Worm (Caenorhabditis elegans): Measurements from ENCODE around the gene Y61A9LA.3.

Gene Y61A9LA.3

ce11 chrV:4630267-4630666, 59.3 kb downstream of the Y61A9LA.3 start:
- TF ChIP-seq aly-2 (tag; optimal IDR thresholded peaks at IDR 0.05): no peak
- TF ChIP-seq ceh-63 (GFP tag; optimal IDR thresholded peaks at IDR 0.05): no peak
- no peak for TF ChIP-seq isw-1 (GFP tag; IDR thresholded peaks at IDR 0.05)
- TF ChIP-seq mep-1 (tag; optimal IDR thresholded peaks at IDR 0.05): peak; percentile 24
- no peak for TF ChIP-seq nhr-12 (tag; optimal IDR thresholded peaks at IDR 0.05)
- TF ChIP-seq xbp-1 (tag; optimal IDR thresholded peaks at IDR 0.05): no peak
- no peak for TF ChIP-seq lin-35 (GFP tag; optimal IDR thresholded peaks at IDR 0.05)
- TF ChIP-seq grh-1 (GFP tag; IDR thresholded peaks at IDR 0.05): no peak
- TF ChIP-seq elt-3 (tag; optimal IDR thresholded peaks at IDR 0.05): peak in 5 of 6 experiments; percentile 91 to 97 (median 96)
- TF ChIP-seq ceh-82 (tag; optimal IDR thresholded peaks at IDR 0.05): no peak
- peak; percentile 38 for TF ChIP-seq pqm-1 (tag; optimal IDR thresholded peaks at IDR 0.05)
- TF ChIP-seq efl-1 (optimal IDR thresholded peaks at IDR 0.05): no peak
- TF ChIP-seq efl-1 (GFP tag; optimal IDR thresholded peaks at IDR 0.05 in 1 of 2): peak in 1 of 2 experiments; percentile 6
- no peak for TF ChIP-seq tbx-2 (tag; optimal IDR thresholded peaks at IDR 0.05)
- no peak for TF ChIP-seq fkh-8 (tag; optimal IDR thresholded peaks at IDR 0.05)
- TF ChIP-seq nhr-11 (tag; optimal IDR thresholded peaks at IDR 0.05): no peak
- peak; percentile 17 for TF ChIP-seq nhr-71 (tag; optimal IDR thresholded peaks at IDR 0.05)
- no peak for TF ChIP-seq fos-1 (tag; optimal IDR thresholded peaks at IDR 0.05)
- no peak for TF ChIP-seq C16A3.4 (tag; optimal IDR thresholded peaks at IDR 0.05)
- TF ChIP-seq ets-5 (GFP tag; IDR thresholded peaks at IDR 0.05): no peak
- TF ChIP-seq jun-1 (tag; optimal IDR thresholded peaks at IDR 0.05): no peak
- TF ChIP-seq mdl-1 (tag; optimal IDR thresholded peaks at IDR 0.05): no peak
- no peak for TF ChIP-seq ztf-4 (tag; optimal IDR thresholded peaks at IDR 0.05)
- TF ChIP-seq blmp-1 (tag; optimal IDR thresholded peaks at IDR 0.05): peak; percentile 46
- TF ChIP-seq ama-1 (optimal IDR thresholded peaks at IDR 0.05): no peak
- no peak for TF ChIP-seq swsn-7 (tag; optimal IDR thresholded peaks at IDR 0.05)
- no peak for TF ChIP-seq lsy-2 (tag; optimal IDR thresholded peaks at IDR 0.05)
- no peak for TF ChIP-seq snu-23 (GFP tag; optimal IDR thresholded peaks at IDR 0.05)
- no peak for TF ChIP-seq dsc-1 (tag; optimal IDR thresholded peaks at IDR 0.05)
- no peak for TF ChIP-seq sox-4 (tag; optimal IDR thresholded peaks at IDR 0.05)
- no peak for TF ChIP-seq mab-9 (GFP tag; IDR thresholded peaks at IDR 0.05)
- TF ChIP-seq skn-1 (tag; optimal IDR thresholded peaks at IDR 0.05): no peak
- TF ChIP-seq elt-2 (tag; optimal IDR thresholded peaks at IDR 0.05): peak; percentile 23
- TF ChIP-seq vab-15 (tag; optimal IDR thresholded peaks at IDR 0.05): no peak
- peak; percentile 48 for TF ChIP-seq lin-14 (GFP tag; optimal IDR thresholded peaks at IDR 0.05)
- no peak for TF ChIP-seq Y116A8C.19 (tag; optimal IDR thresholded peaks at IDR 0.05; ENCODE audit: borderline replicate concordance)
- TF ChIP-seq nhr-28 (tag; optimal IDR thresholded peaks at IDR 0.05): no peak
- TF ChIP-seq irx-1 (tag; optimal IDR thresholded peaks at IDR 0.05): no peak
- TF ChIP-seq nhr-85 (tag): peak; percentile 53
- TF ChIP-seq ztf-11 (tag; optimal IDR thresholded peaks at IDR 0.05): no peak
- TF ChIP-seq lin-39 (tag; optimal IDR thresholded peaks at IDR 0.05): no peak
- TF ChIP-seq rnt-1 (tag; optimal IDR thresholded peaks at IDR 0.05): no peak
- TF ChIP-seq hlh-17 (GFP tag; optimal IDR thresholded peaks at IDR 0.05; ENCODE audit: borderline replicate concordance): no peak
- no peak for TF ChIP-seq nhr-90 (tag; optimal IDR thresholded peaks at IDR 0.05; ENCODE audit: poor library complexity)
- no peak for TF ChIP-seq snpc-4 (tag; optimal IDR thresholded peaks at IDR 0.05)
- TF ChIP-seq C34B4.2 (tag; optimal IDR thresholded peaks at IDR 0.05): no peak
- no peak for TF ChIP-seq nhr-237 (tag; optimal IDR thresholded peaks at IDR 0.05)
- peak; percentile 22 for TF ChIP-seq nhr-20 (tag; optimal IDR thresholded peaks at IDR 0.05)
- no peak for TF ChIP-seq nhr-47 (tag; optimal IDR thresholded peaks at IDR 0.05)
